Fruit fly (Drosophila melanogaster): Measurements from ENCODE around the gene Reph.
A peak's percentile ranks its signal among the peaks of the same experiment; 100 is the strongest.

Gene Reph

dm6 chr2L:3786246-3786645 is 17.1 kb upstream of the Reph start (continued):
- TF ChIP-seq Dll (GFP tag; IDR thresholded peaks at IDR 0.05; ENCODE audit: partially characterized antibody) (no peak), Lhr (GFP tag; optimal IDR thresholded peaks at IDR 0.05) (peak; percentile 90), CG15073 (GFP tag; optimal IDR thresholded peaks at IDR 0.05) (peak; percentile 48), CG18619 (GFP tag; optimal IDR thresholded peaks at IDR 0.05) (peak; percentile 71), pros (GFP tag; optimal IDR thresholded peaks at IDR 0.05) (no peak), Opbp (GFP tag; IDR thresholded peaks at IDR 0.05; ENCODE audit: partially characterized antibody) (peak; percentile 30; the same call in 1 of the 3 replicates), CG10147 (GFP tag; optimal IDR thresholded peaks at IDR 0.05) (no peak), CG10543 (GFP tag; optimal IDR thresholded peaks at IDR 0.05) (peak; percentile 13), dpn (GFP tag; optimal IDR thresholded peaks at IDR 0.05) (peak; percentile 69 to 70), NfI (GFP tag; optimal IDR thresholded peaks at IDR 0.05) (peak; percentile 88), HmgD (GFP tag; optimal IDR thresholded peaks at IDR 0.05) (peak; percentile 76), Sox100B (GFP tag; optimal IDR thresholded peaks at IDR 0.05) (peak; percentile 15), CG7987 (GFP tag; optimal IDR thresholded peaks at IDR 0.05) (peak; percentile 36), nau (GFP tag; optimal IDR thresholded peaks at IDR 0.05) (no peak), BEAF-32 (GFP tag; optimal IDR thresholded peaks at IDR 0.05) (peak; percentile 9), pb (GFP tag; optimal IDR thresholded peaks at IDR 0.05) (peak; percentile 20), sob (GFP tag; IDR thresholded peaks at IDR 0.05) (peak; percentile 85), CG10366 (GFP tag; IDR thresholded peaks at IDR 0.05) (peak; percentile 79), Hey (tag; optimal IDR thresholded peaks at IDR 0.05) (no peak), Fer2 (tag; optimal IDR thresholded peaks at IDR 0.05) (peak; percentile 6), CG11504 (tag; optimal IDR thresholded peaks at IDR 0.05) (peak; percentile 64), ttk (GFP tag; IDR thresholded peaks at IDR 0.05) (peak; percentile 71; the same call in 1 of the 2 replicates), zen2 (GFP tag; IDR thresholded peaks at IDR 0.05; ENCODE audit: partially characterized antibody) (no peak), sd (tag; optimal IDR thresholded peaks at IDR 0.05) (peak; percentile 65), CG15011 (GFP tag; optimal IDR thresholded peaks at IDR 0.05) (no peak), Ptx1 (GFP tag; IDR thresholded peaks at IDR 0.05) (peak; percentile 91), Nf-YC (tag; optimal IDR thresholded peaks at IDR 0.05) (peak; percentile 37), unc-4 (GFP tag; IDR thresholded peaks at IDR 0.05; ENCODE audit: partially characterized antibody) (no peak), Pdp1 (GFP tag; optimal IDR thresholded peaks at IDR 0.05) (peak; percentile 45 to 60), PHDP (tag; optimal IDR thresholded peaks at IDR 0.05) (peak; percentile 72), al (GFP tag; IDR thresholded peaks at IDR 0.05) (peak; percentile 55; the same call in 1 of the 2 replicates), Ets65A (GFP tag) (peak; percentile 94), klu (GFP tag; IDR thresholded peaks at IDR 0.05) (peak; percentile 30; the same call in 1 of the 2 replicates), CG12236 (GFP tag; optimal IDR thresholded peaks at IDR 0.05) (peak; percentile 8), tup (GFP tag; optimal IDR thresholded peaks at IDR 0.05) (no peak), CG1603 (tag; optimal IDR thresholded peaks at IDR 0.05) (peak; percentile 88), CG6813 (GFP tag; optimal IDR thresholded peaks at IDR 0.05) (no peak), Optix (GFP tag; IDR thresholded peaks at IDR 0.05) (peak; percentile 77), pan (optimal IDR thresholded peaks at IDR 0.05) (no peak), pan (GFP tag; optimal IDR thresholded peaks at IDR 0.05 in 1 of 2, IDR thresholded peaks at IDR 0.05 in 1 of 2) (peak in 1 of 2 experiments; percentile 83), her (GFP tag; optimal IDR thresholded peaks at IDR 0.05) (peak; percentile 59), fd3F (GFP tag; optimal IDR thresholded peaks at IDR 0.05) (peak; percentile 38), ase (GFP tag; IDR thresholded peaks at IDR 0.05) (peak; percentile 85), gce (GFP tag; IDR thresholded peaks at IDR 0.05) (peak; percentile 77), CG1529 (GFP tag; optimal IDR thresholded peaks at IDR 0.05) (peak; percentile 47), CG4820 (GFP tag; optimal IDR thresholded peaks at IDR 0.05) (peak; percentile 28), dmrt11E (tag; optimal IDR thresholded peaks at IDR 0.05) (peak; percentile 67), CG7271 (tag; optimal IDR thresholded peaks at IDR 0.05) (peak; percentile 22), Hr78 (GFP tag; optimal IDR thresholded peaks at IDR 0.05) (no peak)
